Fruit fly (Drosophila melanogaster) whole organism, embryonic: ENCODE data around the gene IntS14.

ENCODE experiments used
- Antp ChIP-seq: fragments of 200-800 bp; sonication (Bioruptor generic); optimal IDR thresholded peaks from 3 replicates; lab custom pipeline; 2016; ENCODE audit warnings: missing biosample characterization, missing genetic modification characterization
- BEAF-32 ChIP-seq: fragments of 200-800 bp; sonication (Bioruptor generic); optimal IDR thresholded peaks from 3 replicates; lab custom pipeline; 2017; ENCODE audit warnings: missing biosample characterization, missing genetic modification characterization, mild to moderate bottlenecking, moderate library complexity, missing genetic modification reagents
- CG10959 ChIP-seq: fragments of 200-800 bp; sonication (Bioruptor generic); IDR thresholded peaks from 2 replicates; pipeline ENCODE4 v1.3.6; 2022; ENCODE audit warnings: missing biosample characterization, missing genetic modification characterization
- CG11085 ChIP-seq: fragments of 200-800 bp; sonication (Bioruptor generic); IDR thresholded peaks from 2 replicates; pipeline ENCODE4 v1.3.6; 2022; ENCODE audit warnings: missing biosample characterization, missing genetic modification characterization
- CG12104 ChIP-seq: fragments of 200-800 bp; sonication (Bioruptor generic); optimal IDR thresholded peaks from 3 replicates; lab custom pipeline; 2016; ENCODE audit warnings: missing biosample characterization, missing genetic modification characterization
- CG12155 ChIP-seq: fragments of 200-800 bp; sonication (Bioruptor generic); optimal IDR thresholded peaks from 3 replicates; lab custom pipeline; 2016; ENCODE audit warnings: missing biosample characterization, missing genetic modification characterization
- CG12236 ChIP-seq: fragments of 200-800 bp; sonication (Bioruptor generic); optimal IDR thresholded peaks from 2 replicates; lab custom pipeline; 2016; ENCODE audit warnings: missing biosample characterization, missing genetic modification characterization
- CG1233 ChIP-seq: fragments of 200-800 bp; sonication (Bioruptor generic); optimal IDR thresholded peaks from 4 replicates; lab custom pipeline; 2018; ENCODE audit warnings: missing biosample characterization, mild to moderate bottlenecking, missing genetic modification characterization
- CG13894 ChIP-seq: fragments of 200-800 bp; sonication (Bioruptor generic); optimal IDR thresholded peaks from 3 replicates; lab custom pipeline; 2018; ENCODE audit warnings: missing biosample characterization, mild to moderate bottlenecking, missing genetic modification characterization, moderate library complexity
- CG15514 ChIP-seq: fragments of 200-800 bp; sonication (Bioruptor generic); optimal IDR thresholded peaks from 3 replicates; lab custom pipeline; 2017; ENCODE audit warnings: missing biosample characterization, missing genetic modification characterization, mild to moderate bottlenecking, moderate library complexity, missing genetic modification reagents
- CG1603 ChIP-seq: fragments of 200-800 bp; sonication (Bioruptor generic); optimal IDR thresholded peaks from 2 replicates; lab custom pipeline; 2019; ENCODE audit warnings: missing biosample characterization, mild to moderate bottlenecking, missing genetic modification characterization, moderate library complexity
- CG31365 ChIP-seq: fragments of 200-800 bp; sonication (Bioruptor generic); optimal IDR thresholded peaks from 2 replicates; lab custom pipeline; 2018; ENCODE audit warnings: missing biosample characterization, mild to moderate bottlenecking, missing genetic modification characterization
- CG31441 ChIP-seq: fragments of 200-800 bp; sonication (Bioruptor generic); IDR thresholded peaks from 2 replicates; pipeline ENCODE4 v1.3.6; 2022; ENCODE audit warnings: missing biosample characterization, missing genetic modification characterization
- CG32767 ChIP-seq: fragments of 200-800 bp; sonication (Bioruptor generic); IDR thresholded peaks from 2 replicates; pipeline ENCODE4 v1.3.6; 2022; ENCODE audit warnings: missing biosample characterization, missing genetic modification characterization
- CG3726 ChIP-seq: fragments of 200-800 bp; sonication (Bioruptor generic); IDR thresholded peaks from 3 replicates; pipeline ENCODE4, ENCODE4 v1.3.6; 2022; ENCODE audit warnings: missing biosample characterization, missing genetic modification characterization
- CG4730 ChIP-seq: fragments of 200-800 bp; sonication (Bioruptor generic); IDR thresholded peaks from 2 replicates; pipeline ENCODE4 v1.3.6; 2022; ENCODE audit warnings: missing biosample characterization, missing genetic modification characterization
- CG6272 ChIP-seq: fragments of 200-800 bp; sonication (Bioruptor generic); IDR thresholded peaks from 2 replicates; pipeline ENCODE4 v1.3.6; 2022; ENCODE audit warnings: missing biosample characterization, missing genetic modification characterization
- D ChIP-seq, 2 experiments: fragments of 200-800 bp in 1 of 2; fragments of >200 bp in 1 of 2; sonication (Bioruptor generic) in 1 of 2; optimal IDR thresholded peaks; 2 replicates in 1 of 2; 3 replicates in 1 of 2; lab custom pipeline; 2017; ENCODE audit warnings: mild to moderate bottlenecking in 1 of 2, missing biosample characterization in 1 of 2, missing genetic modification characterization in 1 of 2, missing genetic modification reagents in 1 of 2
- Dp ChIP-seq: fragments of 200-800 bp; sonication (Bioruptor generic); optimal IDR thresholded peaks from 2 replicates; lab custom pipeline; 2018; ENCODE audit warnings: missing biosample characterization, mild to moderate bottlenecking, missing genetic modification characterization, moderate library complexity
- H15 ChIP-seq: fragments of 200-800 bp; sonication (Bioruptor generic); IDR thresholded peaks from 3 replicates; pipeline ENCODE4 v1.3.6; 2022; ENCODE audit warnings: missing biosample characterization, missing genetic modification characterization
- Hr39 ChIP-seq: fragments of >200 bp; optimal IDR thresholded peaks from 2 replicates; lab custom pipeline; 2017
- Kr ChIP-seq: fragments of 200-800 bp; sonication (Bioruptor generic); optimal IDR thresholded peaks from 2 replicates; lab custom pipeline; 2017; ENCODE audit warnings: missing biosample characterization, mild to moderate bottlenecking, missing genetic modification characterization
- Meics ChIP-seq: fragments of 200-800 bp; sonication (Bioruptor generic); optimal IDR thresholded peaks from 2 replicates; lab custom pipeline; 2017; ENCODE audit warnings: missing biosample characterization, mild to moderate bottlenecking, missing genetic modification characterization
- Myb ChIP-seq: fragments of 200-800 bp; sonication (Bioruptor generic); optimal IDR thresholded peaks from 2 replicates; lab custom pipeline; 2016; ENCODE audit warnings: missing biosample characterization, missing genetic modification characterization
- NK7.1 ChIP-seq: fragments of 200-800 bp; sonication (Bioruptor generic); optimal IDR thresholded peaks from 3 replicates; lab custom pipeline; 2016; ENCODE audit warnings: missing biosample characterization, missing genetic modification characterization
- Sox100B ChIP-seq: fragments of 200-800 bp; sonication (Bioruptor generic); optimal IDR thresholded peaks from 3 replicates; lab custom pipeline; 2018; ENCODE audit warnings: missing biosample characterization, mild to moderate bottlenecking, missing genetic modification characterization
- Sry-β ChIP-seq: fragments of 200-800 bp; sonication (Bioruptor generic); optimal IDR thresholded peaks from 2 replicates; lab custom pipeline; 2018; ENCODE audit warnings: missing biosample characterization, mild to moderate bottlenecking, missing genetic modification characterization, moderate library complexity
- ap ChIP-seq: fragments of 200-800 bp; sonication (Bioruptor generic); IDR thresholded peaks from 2 replicates; pipeline ENCODE4 v1.3.6; 2022; ENCODE audit warnings: missing biosample characterization, missing genetic modification characterization
- cad ChIP-seq: fragments of >200 bp; optimal IDR thresholded peaks from 2 replicates; lab custom pipeline; 2017; ENCODE audit warnings: missing biosample characterization, missing genetic modification characterization
- chif ChIP-seq, 2 experiments: fragments of 200-800 bp; sonication (Bioruptor generic); optimal IDR thresholded peaks; 3 replicates each; lab custom pipeline; 2016; ENCODE audit warnings: missing biosample characterization in 2 of 2, missing genetic modification characterization in 2 of 2
- eve ChIP-seq, 2 experiments: fragments of >200 bp; optimal IDR thresholded peaks; 2 replicates each; lab custom pipeline; 2017; ENCODE audit warnings: missing biosample characterization in 2 of 2, missing genetic modification characterization in 2 of 2
- gcm ChIP-seq: fragments of 200-800 bp; sonication (Bioruptor generic); optimal IDR thresholded peaks from 2 replicates; lab custom pipeline; 2019; ENCODE audit warnings: missing biosample characterization, mild to moderate bottlenecking, missing genetic modification characterization, moderate library complexity
- gfzf ChIP-seq: fragments of 200-800 bp; sonication (Bioruptor generic); optimal IDR thresholded peaks from 2 replicates; lab custom pipeline; 2016; ENCODE audit warnings: missing biosample characterization, mild to moderate bottlenecking, missing genetic modification characterization, moderate library complexity
- her ChIP-seq: fragments of 200-800 bp; sonication (Bioruptor generic); optimal IDR thresholded peaks from 2 replicates; lab custom pipeline; 2016; ENCODE audit warnings: missing biosample characterization, missing genetic modification characterization
- jing ChIP-seq: fragments of 200-800 bp; sonication (Bioruptor generic); optimal IDR thresholded peaks from 2 replicates; lab custom pipeline; 2018; ENCODE audit warnings: missing biosample characterization, mild to moderate bottlenecking, missing genetic modification characterization
- lilli ChIP-seq: fragments of 200-800 bp; sonication (Bioruptor generic); optimal IDR thresholded peaks from 3 replicates; lab custom pipeline; 2016; ENCODE audit warnings: missing biosample characterization, missing genetic modification characterization
- lola ChIP-seq, 3 experiments: fragments of >200 bp in 2 of 3; fragments of 200-800 bp in 1 of 3; sonication (Bioruptor generic) in 1 of 3; optimal IDR thresholded peaks; 2 replicates each; lab custom pipeline; 2017 to 2019; ENCODE audit warnings: missing biosample characterization in 3 of 3, missing genetic modification characterization in 3 of 3, mild to moderate bottlenecking in 1 of 3, moderate library complexity in 1 of 3
- onecut ChIP-seq: fragments of 200-800 bp; sonication (Bioruptor generic); IDR thresholded peaks from 2 replicates; pipeline ENCODE4 v1.3.6; 2022; ENCODE audit warnings: missing biosample characterization, missing genetic modification characterization
- otp ChIP-seq: fragments of 200-800 bp; sonication (Bioruptor generic); IDR thresholded peaks from 3 replicates; pipeline ENCODE4, ENCODE4 v1.3.6; 2022; ENCODE audit warnings: missing biosample characterization, missing genetic modification characterization
- pan ChIP-seq, 4 experiments: fragments of >200 bp in 3 of 4; fragments of 200-800 bp in 1 of 4; sonication (Bioruptor generic) in 1 of 4; optimal IDR thresholded peaks in 3 of 4; IDR thresholded peaks in 1 of 4; 2 replicates each; pipeline versions ENCODE4 v1.3.6 to Lab custom; 2017 to 2022; ENCODE audit warnings: missing biosample characterization in 2 of 4, missing genetic modification characterization in 2 of 4, mixed read lengths in 1 of 4
- pros ChIP-seq: fragments of 200-800 bp; sonication (Bioruptor generic); optimal IDR thresholded peaks from 3 replicates; lab custom pipeline; 2019; ENCODE audit warnings: missing biosample characterization, mild to moderate bottlenecking, missing genetic modification characterization, moderate library complexity
- pzg ChIP-seq: fragments of 200-800 bp; sonication (Bioruptor generic); optimal IDR thresholded peaks from 3 replicates; lab custom pipeline; 2018; ENCODE audit warnings: missing biosample characterization, mild to moderate bottlenecking, missing genetic modification characterization, moderate library complexity
- slp2 ChIP-seq: fragments of 200-800 bp; sonication (Bioruptor generic); optimal IDR thresholded peaks from 2 replicates; lab custom pipeline; 2016; ENCODE audit warnings: missing biosample characterization, missing genetic modification characterization
- sob ChIP-seq: fragments of 200-800 bp; sonication (Bioruptor generic); IDR thresholded peaks from 2 replicates; pipeline ENCODE4 v1.3.6; 2022; ENCODE audit warnings: missing biosample characterization, missing genetic modification characterization
- tin ChIP-seq: fragments of 200-800 bp; sonication (Bioruptor generic); optimal IDR thresholded peaks from 3 replicates; lab custom pipeline; 2016; ENCODE audit warnings: missing biosample characterization, missing genetic modification characterization
- usp ChIP-seq: fragments of >200 bp; optimal IDR thresholded peaks from 2 replicates; lab custom pipeline; 2017; ENCODE audit warnings: missing biosample characterization, missing genetic modification characterization
- vnd ChIP-seq: fragments of 200-800 bp; sonication (Bioruptor generic); IDR thresholded peaks from 3 replicates; pipeline ENCODE4 v1.3.6; 2022; ENCODE audit warnings: missing biosample characterization, missing genetic modification characterization; ENCODE audit not compliant: partially characterized antibody
- zfh1 ChIP-seq: fragments of 200-800 bp; sonication (Bioruptor generic); IDR thresholded peaks from 3 replicates; pipeline ENCODE4 v1.3.6; 2022; ENCODE audit warnings: missing biosample characterization, missing genetic modification characterization

The IntS14 gene

DNA sequence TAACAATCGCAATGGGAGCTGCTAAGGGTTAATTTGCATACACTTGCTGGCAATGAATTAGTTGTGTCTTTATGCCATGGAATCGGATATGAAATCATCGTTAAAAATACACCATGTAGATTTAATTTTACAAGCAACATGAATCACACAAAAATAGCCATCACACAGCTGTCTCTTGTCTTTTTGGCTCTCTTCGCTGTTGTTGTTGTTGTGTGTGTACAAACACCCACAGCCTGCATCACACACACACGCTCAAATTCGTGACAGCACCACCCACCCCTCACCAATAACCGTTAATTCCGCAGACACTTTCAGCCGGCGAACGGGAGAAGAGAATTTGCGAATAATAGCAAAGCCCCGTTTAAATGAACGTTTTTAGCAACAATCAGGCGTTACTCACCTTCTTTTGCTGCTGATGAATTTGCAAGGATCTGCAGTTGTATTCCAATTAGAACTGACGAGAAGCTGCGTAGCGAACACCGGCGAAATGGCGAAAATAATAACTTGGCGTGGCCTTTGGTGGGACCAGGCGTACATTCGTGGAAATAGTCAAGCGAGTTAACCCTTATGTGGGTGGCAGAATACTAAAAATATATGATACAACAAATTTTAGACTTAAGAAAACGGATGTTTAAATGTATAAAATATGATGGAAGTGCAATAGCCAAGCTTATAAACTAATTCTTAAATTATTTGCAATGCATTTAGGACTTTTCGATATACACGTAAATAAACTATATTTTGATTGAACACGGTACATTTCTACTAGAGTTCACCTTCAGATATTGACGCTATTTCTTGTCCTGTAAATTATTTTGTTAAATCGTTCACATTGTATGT is 6.3 kb upstream of the IntS14 start, which contains the start of gene capt (continued):
- TF ChIP-seq Dp (GFP tag; lab: Kevin White, UChicago) = no peak
- TF ChIP-seq gcm (GFP tag; lab: Kevin White, UChicago) = peak; percentile 44
- TF ChIP-seq CG15514 = peak; percentile 50
- TF ChIP-seq otp (GFP tag; lab: Robert Waterston, UW) = no peak
- peak; percentile 53 for TF ChIP-seq lilli (GFP tag; lab: Kevin White, UChicago)
- TF ChIP-seq eve (GFP tag; optimal IDR thresholded peaks at IDR 0.05; lab: Kevin White, UChicago) = no peak
- peak; percentile 26 for TF ChIP-seq Meics (GFP tag; lab: Kevin White, UChicago)
- peak; percentile 10 for TF ChIP-seq Myb (GFP tag; lab: Kevin White, UChicago)
- peak; percentile 72 for TF ChIP-seq CG12155 (GFP tag; lab: Kevin White, UChicago)
- no peak for TF ChIP-seq Kr (GFP tag; lab: Kevin White, UChicago)
- peak; percentile 89 for TF ChIP-seq CG10959 (GFP tag; lab: Robert Waterston, UW)
- TF ChIP-seq onecut (GFP tag; lab: Robert Waterston, UW) = no peak
- peak; percentile 24 for TF ChIP-seq BEAF-32 (GFP tag; lab: Kevin White, UChicago)
- no peak for TF ChIP-seq ap (GFP tag; lab: Robert Waterston, UW)
- TF ChIP-seq D (optimal IDR thresholded peaks at IDR 0.05; lab: Kevin White, UChicago) = no peak
- TF ChIP-seq D (GFP tag; optimal IDR thresholded peaks at IDR 0.05; lab: Kevin White, UChicago) = no peak
- no peak for TF ChIP-seq pros (GFP tag; lab: Kevin White, UChicago)
- peak; percentile 2 for TF ChIP-seq her (GFP tag; lab: Kevin White, UChicago)
- TF ChIP-seq CG6272 (GFP tag; lab: Robert Waterston, UW) = no peak
- no peak for TF ChIP-seq pan (optimal IDR thresholded peaks at IDR 0.05; lab: Kevin White, UChicago)
- peak in 1 of 2 experiments; percentile 42 for TF ChIP-seq pan (GFP tag; optimal IDR thresholded peaks at IDR 0.05 in 1 of 2, IDR thresholded peaks at IDR 0.05 in 1 of 2)
- no peak for TF ChIP-seq Sox100B (GFP tag; lab: Kevin White, UChicago)
- TF ChIP-seq jing (GFP tag; lab: Kevin White, UChicago) = no peak
- TF ChIP-seq CG12104 (GFP tag; lab: Kevin White, UChicago) = peak; percentile 65
- no peak for TF ChIP-seq CG11085
- no peak for TF ChIP-seq CG13894 (tag; lab: Kevin White, UChicago)
- no peak for TF ChIP-seq vnd (GFP tag; lab: Robert Waterston, UW)
- no peak for TF ChIP-seq tin
- TF ChIP-seq zfh1 (GFP tag; lab: Robert Waterston, UW) = 0 out of 3 replicates have a peak, but pooled peaks have one; percentile 30
- no peak for TF ChIP-seq CG3726 (GFP tag; lab: Robert Waterston, UW)
- TF ChIP-seq CG32767 (GFP tag; lab: Robert Waterston, UW) = no peak
- TF ChIP-seq CG12236 (GFP tag; lab: Kevin White, UChicago) = no peak
- TF ChIP-seq Hr39 (lab: Kevin White, UChicago) = no peak
- peak; percentile 18 for TF ChIP-seq slp2 (GFP tag; lab: Kevin White, UChicago)
- peak; percentile 39 for TF ChIP-seq CG1603
- TF ChIP-seq usp (GFP tag; lab: Kevin White, UChicago) = no peak
- peak; percentile 75 for TF ChIP-seq gfzf (GFP tag; lab: Kevin White, UChicago)
- peak; percentile 39 for TF ChIP-seq pzg (GFP tag; lab: Kevin White, UChicago)
- no peak for TF ChIP-seq CG4730 (GFP tag; lab: Robert Waterston, UW)
- TF ChIP-seq lola (GFP tag; optimal IDR thresholded peaks at IDR 0.05; lab: Kevin White, UChicago) = peak in 1 of 3 experiments; percentile 48
- no peak for TF ChIP-seq H15 (GFP tag; lab: Robert Waterston, UW)
- TF ChIP-seq CG31441 = peak; percentile 43; the same call in 1 of the 2 replicates
- peak in 1 of 2 experiments; percentile 38 for TF ChIP-seq chif (GFP tag; optimal IDR thresholded peaks at IDR 0.05; lab: Kevin White, UChicago)
- TF ChIP-seq CG31365 (tag; lab: Kevin White, UChicago) = no peak
- TF ChIP-seq Sry-β = no peak
- TF ChIP-seq sob (GFP tag; lab: Robert Waterston, UW) = peak; percentile 8; the same call in 1 of the 2 replicates
- no peak for TF ChIP-seq CG1233 (GFP tag; lab: Kevin White, UChicago)
- TF ChIP-seq cad (GFP tag; lab: Kevin White, UChicago) = no peak
- no peak for TF ChIP-seq Antp (GFP tag; lab: Kevin White, UChicago)
- TF ChIP-seq NK7.1 = no peak
